Worm (Caenorhabditis elegans): ENCODE measurements around the gene set-23.

- TF ChIP-seq ztf-29 (GFP tag; IDR thresholded peaks at IDR 0.05) (no peak), flt-1 (GFP tag; IDR thresholded peaks at IDR 0.05) (no peak)
These were observed 35.9 kb downstream of the set-23 start for ce11 chrIV:1637333-1637732.

Data from whole organism, midembryonic.